Worm (Caenorhabditis elegans) whole organism, L3 larva: ENCODE measurements around the gene F23A7.3.

ENCODE experiments used
- ceh-82 ChIP-seq: fragments of 150-350 bp; optimal IDR thresholded peaks from 2 replicates; lab custom pipeline; 2014; ENCODE audit warnings: missing biosample characterization, missing genetic modification characterization
- lin-39 ChIP-seq: fragments of 150-350 bp; optimal IDR thresholded peaks from 2 replicates; lab custom pipeline; 2018; ENCODE audit warnings: missing biosample characterization, missing genetic modification reagents, missing genetic modification characterization
- nhr-28 ChIP-seq: fragments of 150-350 bp; optimal IDR thresholded peaks from 2 replicates; lab custom pipeline; 2014; ENCODE audit warnings: missing biosample characterization, missing genetic modification characterization
- sea-2 ChIP-seq: fragments of 150-350 bp; sonication (generic microtip); optimal IDR thresholded peaks from 4 replicates; lab custom pipeline; 2014; ENCODE audit warnings: missing biosample characterization, missing genetic modification reagents, missing genetic modification characterization
- snpc-4 ChIP-seq: fragments of 150-350 bp; optimal IDR thresholded peaks from 2 replicates; lab custom pipeline; 2014; ENCODE audit warnings: missing biosample characterization, missing genetic modification characterization
- ztf-11 ChIP-seq: fragments of 150-350 bp; optimal IDR thresholded peaks from 2 replicates; lab custom pipeline; 2014; ENCODE audit warnings: missing biosample characterization, missing genetic modification characterization

- TF ChIP-seq snpc-4 (tag; lab: Kevin White, UChicago): peak; percentile 60
- no peak for TF ChIP-seq sea-2 (GFP tag; lab: Kevin White, UChicago)
- no peak for TF ChIP-seq nhr-28 (tag; lab: Kevin White, UChicago)
- no peak for TF ChIP-seq ztf-11 (tag; lab: Kevin White, UChicago)
- TF ChIP-seq ceh-82 (tag; lab: Kevin White, UChicago): peak; percentile 49
- TF ChIP-seq lin-39 (tag; lab: Kevin White, UChicago): peak; percentile 54
These were observed 13.9 kb upstream of the F23A7.3 start for ce11 chrX:16205880-16206279.
